Worm (Caenorhabditis elegans): ENCODE measurements around the gene srx-87.

DNA sequence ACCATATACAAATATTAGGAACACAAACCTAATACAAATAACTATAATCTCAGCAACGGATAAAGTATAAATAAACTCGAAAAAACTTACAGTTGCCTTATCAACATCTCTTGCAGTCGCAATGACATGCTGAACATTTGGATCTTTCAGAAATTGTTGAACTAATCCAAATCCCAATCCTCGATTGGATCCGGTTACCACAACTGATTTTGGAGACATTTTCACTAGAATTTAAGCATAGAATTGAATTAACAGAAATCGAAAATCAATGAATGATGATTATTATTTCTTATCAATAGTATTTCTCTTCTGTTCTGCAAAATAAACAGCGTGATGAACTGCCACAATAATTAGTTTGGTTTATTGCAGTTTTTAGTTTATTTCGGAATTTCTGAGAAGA is 44.5 kb upstream of the srx-87 start, which contains the start of the genes C55A6.11 and C55A6.7:
- TF ChIP-seq mdl-1 (tag; optimal IDR thresholded peaks at IDR 0.05): no peak
- no peak for TF ChIP-seq elt-2 (tag; optimal IDR thresholded peaks at IDR 0.05)
- no peak for TF ChIP-seq elt-1 (tag; optimal IDR thresholded peaks at IDR 0.05)
- no peak for TF ChIP-seq snpc-4 (tag; optimal IDR thresholded peaks at IDR 0.05)
- TF ChIP-seq lin-39 (tag; optimal IDR thresholded peaks at IDR 0.05): no peak
- TF ChIP-seq nhr-11 (tag; optimal IDR thresholded peaks at IDR 0.05): no peak
- TF ChIP-seq pha-4 (tag; optimal IDR thresholded peaks at IDR 0.05): no peak
- TF ChIP-seq sea-2 (GFP tag; optimal IDR thresholded peaks at IDR 0.05): no peak

Measured in whole organism, L3 larva.